Fruit fly (Drosophila melanogaster) whole organism: ENCODE measurements around the gene Ten-a.

Experiments used
- CG8478 ChIP-seq: fragments of >200 bp; optimal IDR thresholded peaks from 2 replicates; lab custom pipeline; 2018; ENCODE audit warnings: inconsistent platforms
- Dll ChIP-seq: fragments of >200 bp; optimal IDR thresholded peaks from 2 replicates; lab custom pipeline; 2017
- usp ChIP-seq: fragments of >200 bp; optimal IDR thresholded peaks from 2 replicates; lab custom pipeline; 2017; ENCODE audit warnings: missing biosample characterization, missing genetic modification characterization, mixed read lengths

- TF ChIP-seq CG8478 (no peak), usp (GFP tag; lab: Kevin White, UChicago) (no peak), Dll (lab: Kevin White, UChicago) (no peak)
These were observed 8.8 kb upstream of the Ten-a start for dm6 chrX:12034713-12035112.
